Worm (Caenorhabditis elegans) whole organism, early embryonic: ENCODE data around the gene F58E6.6.

ENCODE experiments used
- ama-1 ChIP-seq: fragments of 150-350 bp; optimal IDR thresholded peaks from 2 replicates; lab custom pipeline; 2014
- ets-7 ChIP-seq: sonication (generic microtip); optimal IDR thresholded peaks from 2 replicates; lab custom pipeline; 2016; ENCODE audit warnings: missing genotype, missing genetic modification characterization, missing compliant biosample characterization
- pes-1 ChIP-seq: fragments of 200-800 bp; sonication (Bioruptor generic); IDR thresholded peaks from 2 replicates; pipeline ENCODE4 v1.3.6; 2022; ENCODE audit warnings: missing genetic modification reagents, missing genetic modification characterization, missing compliant biosample characterization
- sea-1 ChIP-seq: fragments of 200-800 bp; sonication (Bioruptor generic); conservative IDR thresholded peaks from 2 replicates; pipeline ENCODE4 v1.3.6; 2022; ENCODE audit warnings: missing genetic modification characterization, missing compliant biosample characterization
- tbx-37 ChIP-seq: fragments of 200-800 bp; sonication (Bioruptor generic); conservative IDR thresholded peaks from 2 replicates; pipeline ENCODE4 v1.3.6; 2022; ENCODE audit warnings: missing genetic modification reagents, missing genetic modification characterization, missing compliant biosample characterization
- tra-4 ChIP-seq: sonication (generic microtip); optimal IDR thresholded peaks from 2 replicates; lab custom pipeline; 2017; ENCODE audit warnings: missing genetic modification characterization, missing compliant biosample characterization

DNA sequence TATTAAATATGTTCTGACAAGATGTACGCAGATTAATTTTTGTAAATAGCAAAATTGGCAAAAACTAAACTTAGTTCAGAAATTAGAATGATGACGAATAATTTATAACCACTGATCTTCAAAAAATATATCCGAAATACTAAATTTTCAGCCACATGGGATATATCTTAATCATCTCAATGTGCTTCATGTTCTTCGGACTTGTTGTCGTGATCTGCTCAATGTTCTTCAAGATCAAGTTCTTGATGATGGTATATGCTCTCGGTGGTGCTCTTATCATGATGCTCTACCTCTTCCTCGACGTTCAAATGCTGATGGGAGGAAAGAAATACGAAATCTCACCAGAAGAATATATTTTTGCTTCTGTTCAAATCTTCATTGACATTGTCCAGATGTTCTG is 46.2 kb downstream of the F58E6.6 start:
- no peak for TF ChIP-seq tbx-37 (GFP tag; lab: Robert Waterston, UW)
- no peak for TF ChIP-seq tra-4 (tag; lab: Kevin White, UChicago)
- no peak for TF ChIP-seq ama-1 (lab: Kevin White, UChicago)
- TF ChIP-seq pes-1 (GFP tag; lab: Robert Waterston, UW): no peak
- TF ChIP-seq ets-7 (tag; lab: Kevin White, UChicago): no peak
- no peak for TF ChIP-seq sea-1 (GFP tag; lab: Robert Waterston, UW)
